Worm (Caenorhabditis elegans) whole organism, young adult: ENCODE measurements around the gene Y116A8C.44.
"Not testable (repeated sequence)": the region's sequence is repeated elsewhere in the genome, so short reads cannot be mapped to it uniquely, and the experiment has no call there.

Experiments used
- F23B12.7 ChIP-seq: sonication (generic microtip); optimal IDR thresholded peaks from 2 replicates; lab custom pipeline; 2017; ENCODE audit warnings: missing genetic modification characterization, mild to moderate bottlenecking, missing compliant biosample characterization, antibody characterized with exemption, moderate library complexity; ENCODE audit not compliant: insufficient read depth
- F39B2.1 ChIP-seq: fragments of 200-800 bp; sonication (Bioruptor generic); IDR thresholded peaks from 2 replicates; pipeline ENCODE4 v1.3.6; 2022; ENCODE audit warnings: missing genetic modification reagents, missing genetic modification characterization, missing compliant biosample characterization
- K12H6.12 ChIP-seq: fragments of 200-800 bp; sonication (Bioruptor generic); optimal IDR thresholded peaks from 2 replicates; lab custom pipeline; 2018; ENCODE audit warnings: mild to moderate bottlenecking, missing genetic modification characterization, missing compliant biosample characterization
- Y53G8AR.9 ChIP-seq: fragments of 200-800 bp; sonication (Bioruptor generic); conservative IDR thresholded peaks from 2 replicates; pipeline ENCODE4 v1.3.6; 2022; ENCODE audit warnings: missing genetic modification reagents, missing genetic modification characterization, missing compliant biosample characterization
- Y95B8A.8 ChIP-seq: fragments of 200-800 bp; sonication (Bioruptor generic); IDR thresholded peaks from 2 replicates; pipeline ENCODE4 v1.3.6; 2022; ENCODE audit warnings: missing genetic modification reagents, missing genetic modification characterization, missing compliant biosample characterization
- ama-1 ChIP-seq, 3 experiments: fragments of 150-350 bp in 1 of 3; sonication (generic microtip) in 2 of 3; optimal IDR thresholded peaks; 2 replicates each; lab custom pipeline; 2014 to 2018; ENCODE audit warnings: missing biosample characterization in 2 of 3, missing genetic modification characterization in 2 of 3, missing genetic modification reagents in 2 of 3
- aptf-3 ChIP-seq: fragments of 200-800 bp; sonication (Bioruptor generic); IDR thresholded peaks from 2 replicates; pipeline ENCODE4 v1.3.6; 2022; ENCODE audit warnings: missing genetic modification characterization, missing compliant biosample characterization
- attf-6 ChIP-seq: fragments of 200-800 bp; sonication (Bioruptor generic); IDR thresholded peaks from 2 replicates; pipeline ENCODE4 v1.3.6; 2022; ENCODE audit warnings: missing genetic modification reagents, missing genetic modification characterization, missing compliant biosample characterization
- ceh-100 ChIP-seq: fragments of 200-800 bp; sonication (Bioruptor generic); IDR thresholded peaks from 2 replicates; pipeline ENCODE4 v1.3.6; 2022; ENCODE audit warnings: missing genetic modification reagents, missing genetic modification characterization, missing compliant biosample characterization
- dpl-1 ChIP-seq: fragments of 150-350 bp; optimal IDR thresholded peaks from 2 replicates; lab custom pipeline; 2014; ENCODE audit warnings: missing biosample characterization, missing genetic modification reagents, missing genetic modification characterization
- egl-18 ChIP-seq: fragments of 200-800 bp; sonication (Bioruptor generic); IDR thresholded peaks from 2 replicates; pipeline ENCODE4 v1.3.6; 2022; ENCODE audit warnings: missing genetic modification reagents, missing genetic modification characterization, missing compliant biosample characterization
- ekl-4 ChIP-seq: fragments of 200-800 bp; sonication (Bioruptor generic); IDR thresholded peaks from 2 replicates; pipeline ENCODE4 v1.3.6; 2022; ENCODE audit warnings: missing genetic modification reagents, missing genetic modification characterization, missing compliant biosample characterization
- hsf-1 ChIP-seq: fragments of 200-800 bp; sonication (Bioruptor generic); IDR thresholded peaks from 2 replicates; pipeline ENCODE4 v1.3.6; 2022; ENCODE audit warnings: missing genetic modification reagents, missing genetic modification characterization, missing compliant biosample characterization
- let-607 ChIP-seq, 2 experiments: fragments of 200-800 bp in 1 of 2; sonication (Bioruptor generic) in 1 of 2; sonication (generic microtip) in 1 of 2; optimal IDR thresholded peaks; 2 replicates each; lab custom pipeline; 2016 to 2018; ENCODE audit warnings: mild to moderate bottlenecking in 2 of 2, missing compliant biosample characterization in 2 of 2, missing genetic modification characterization in 2 of 2, moderate library complexity in 2 of 2, missing genotype in 1 of 2
- lin-35 ChIP-seq, 3 experiments: fragments of 150-350 bp in 2 of 3; sonication (generic microtip) in 1 of 3; optimal IDR thresholded peaks; 2 replicates each; lab custom pipeline; 2014 to 2018; ENCODE audit warnings: missing biosample characterization in 3 of 3, missing genetic modification characterization in 3 of 3, missing genetic modification reagents in 3 of 3
- mcd-1 ChIP-seq: fragments of 200-800 bp; sonication (Bioruptor generic); IDR thresholded peaks from 2 replicates; pipeline ENCODE4 v1.3.6; 2022; ENCODE audit warnings: missing genetic modification reagents, missing genetic modification characterization, missing compliant biosample characterization
- mxl-1 ChIP-seq: sonication (generic microtip); optimal IDR thresholded peaks from 2 replicates; lab custom pipeline; 2016; ENCODE audit warnings: missing genetic modification characterization, missing compliant biosample characterization
- nhr-120 ChIP-seq: fragments of 200-800 bp; sonication (Bioruptor generic); IDR thresholded peaks from 2 replicates; pipeline ENCODE4 v1.3.6; 2022; ENCODE audit warnings: missing genetic modification characterization, missing compliant biosample characterization
- pbrm-1 ChIP-seq: fragments of 200-800 bp; sonication (Bioruptor generic); IDR thresholded peaks from 2 replicates; pipeline ENCODE4 v1.3.6; 2022; ENCODE audit warnings: missing genetic modification reagents, missing genetic modification characterization, missing compliant biosample characterization
- rec-8 ChIP-seq, 2 experiments: sonication (generic microtip); optimal IDR thresholded peaks; 2 replicates each; lab custom pipeline; 2016; ENCODE audit warnings: mild to moderate bottlenecking in 2 of 2, missing genetic modification characterization in 2 of 2, missing genetic modification reagents in 2 of 2, missing genotype in 2 of 2, missing biosample characterization in 1 of 2, missing compliant biosample characterization in 1 of 2, moderate library complexity in 1 of 2
- sdz-38 ChIP-seq: sonication (generic microtip); optimal IDR thresholded peaks from 2 replicates; lab custom pipeline; 2016; ENCODE audit warnings: missing genotype, missing genetic modification characterization, missing compliant biosample characterization
- snpc-3.4 ChIP-seq: sonication (generic microtip); optimal IDR thresholded peaks from 2 replicates; lab custom pipeline; 2017; ENCODE audit warnings: missing genetic modification characterization, mild to moderate bottlenecking, missing compliant biosample characterization, antibody characterized with exemption, moderate library complexity, missing genotype, missing genetic modification reagents
- snpc-4 ChIP-seq, 5 experiments: fragments of 150-350 bp in 1 of 5; sonication (generic microtip) in 4 of 5; optimal IDR thresholded peaks; 2 replicates each; lab custom pipeline; 2014 to 2018; ENCODE audit warnings: missing genetic modification characterization in 5 of 5, missing biosample characterization in 3 of 5, antibody characterized with exemption in 2 of 5, mild to moderate bottlenecking in 2 of 5, missing compliant biosample characterization in 2 of 5, missing genotype in 2 of 5, moderate library complexity in 2 of 5, missing genetic modification reagents in 1 of 5
- ztf-25 ChIP-seq: fragments of 200-800 bp; sonication (Bioruptor generic); IDR thresholded peaks from 2 replicates; pipeline ENCODE4 v1.3.6; 2022; ENCODE audit warnings: missing genetic modification reagents, missing genetic modification characterization, missing compliant biosample characterization

Y116A8C.44 gene

ce11 chrIV:17084317-17084716 lies 26.4 kb upstream of the Y116A8C.44 start:
- TF ChIP-seq ceh-100 (GFP tag; lab: Robert Waterston, UW) (peak; percentile 69; the same call in 1 of the 2 replicates), attf-6 (GFP tag; lab: Robert Waterston, UW) (peak; percentile 40; the same call in 1 of the 2 replicates), snpc-4 (GFP tag; optimal IDR thresholded peaks at IDR 0.05; lab: Kevin White, UChicago) (no peak), snpc-4 (tag; optimal IDR thresholded peaks at IDR 0.05; lab: Kevin White, UChicago) (peak in 3 of 4 experiments; percentile 22 to 74 (median 30)), mcd-1 (peak; percentile 47; the same call in 1 of the 2 replicates), nhr-120 (no peak)

DNA sequence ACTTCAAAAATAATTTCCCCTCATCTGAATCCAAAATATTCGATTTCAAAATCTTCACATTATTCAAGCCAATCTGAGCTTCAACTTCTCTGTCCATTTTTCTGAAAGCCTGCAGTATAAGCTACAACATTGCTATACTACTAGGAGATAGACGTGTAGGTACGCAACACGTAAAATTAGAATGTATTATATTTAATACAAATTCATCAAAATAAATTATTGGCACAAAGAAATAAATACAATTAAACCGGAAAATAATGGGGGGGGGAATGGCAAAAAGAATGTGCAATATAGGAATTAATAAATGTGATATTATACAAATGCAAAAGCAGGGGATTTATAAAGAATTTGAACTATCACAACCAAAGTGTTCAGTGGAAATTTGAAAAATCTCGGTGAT lies 20.7 kb upstream of the Y116A8C.44 start, which contains the start of gene Y116A8C.25:
Y116A8C.25 (minus strand) TSS at position 101 of the 400 bp plus-strand sequence.
- TF ChIP-seq attf-6 (GFP tag; lab: Robert Waterston, UW), result 0 out of 2 replicates have a peak, but pooled peaks have one; percentile 24
- no peak for TF ChIP-seq let-607 (tag; optimal IDR thresholded peaks at IDR 0.05; lab: Kevin White, UChicago)
- no peak for TF ChIP-seq snpc-4 (GFP tag; optimal IDR thresholded peaks at IDR 0.05; lab: Kevin White, UChicago)
- TF ChIP-seq snpc-4 (tag; optimal IDR thresholded peaks at IDR 0.05; lab: Kevin White, UChicago), result peak in 1 of 4 experiments; percentile 15

- TF ChIP-seq hsf-1 (GFP tag; lab: Robert Waterston, UW) (peak; percentile 96), attf-6 (GFP tag; lab: Robert Waterston, UW) (peak; percentile 31; the same call in 1 of the 2 replicates)
These were observed 18.1 kb upstream of the Y116A8C.44 start for ce11 chrIV:17076000-17076399.

DNA sequence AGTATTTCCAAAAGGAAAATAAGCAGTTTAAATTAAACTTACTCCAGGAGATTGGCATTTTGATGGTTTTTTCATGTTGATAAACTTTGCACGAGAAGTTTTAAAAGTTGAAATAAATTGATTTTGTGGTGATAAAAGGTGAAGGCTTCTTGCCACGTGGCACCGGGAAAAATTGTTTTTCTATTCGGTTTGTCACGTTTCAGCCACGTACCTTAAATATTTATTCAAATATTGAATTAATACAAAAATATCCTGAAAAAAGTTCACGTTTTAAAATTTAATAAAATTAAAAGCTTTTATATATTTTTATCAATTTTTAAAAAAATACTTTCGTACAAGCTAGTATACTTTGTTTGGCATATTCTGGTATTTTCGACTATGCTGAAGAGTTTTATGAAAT lies 12.9 kb upstream of the Y116A8C.44 start, which contains the start of gene Y116A8C.24:
Y116A8C.24 (minus strand) TSS at position 101 of the 400 bp plus-strand sequence.
- not testable (repeated sequence) for TF ChIP-seq egl-18; ama-1 (optimal IDR thresholded peaks at IDR 0.05; lab: Kevin White, UChicago); ama-1 (GFP tag; optimal IDR thresholded peaks at IDR 0.05; lab: Kevin White, UChicago); Y53G8AR.9 (GFP tag; lab: Robert Waterston, UW)

- TF ChIP-seq ekl-4; aptf-3 (GFP tag; lab: Robert Waterston, UW); lin-35 (GFP tag; optimal IDR thresholded peaks at IDR 0.05; lab: Kevin White, UChicago): not testable (repeated sequence)
These were observed 7.0 kb upstream of the Y116A8C.44 start, which contains the start of gene Y116A8C.465 for ce11 chrIV:17064937-17065336. Gene Y116A8C.465 (plus strand): TSS chrIV:17065237.

DNA sequence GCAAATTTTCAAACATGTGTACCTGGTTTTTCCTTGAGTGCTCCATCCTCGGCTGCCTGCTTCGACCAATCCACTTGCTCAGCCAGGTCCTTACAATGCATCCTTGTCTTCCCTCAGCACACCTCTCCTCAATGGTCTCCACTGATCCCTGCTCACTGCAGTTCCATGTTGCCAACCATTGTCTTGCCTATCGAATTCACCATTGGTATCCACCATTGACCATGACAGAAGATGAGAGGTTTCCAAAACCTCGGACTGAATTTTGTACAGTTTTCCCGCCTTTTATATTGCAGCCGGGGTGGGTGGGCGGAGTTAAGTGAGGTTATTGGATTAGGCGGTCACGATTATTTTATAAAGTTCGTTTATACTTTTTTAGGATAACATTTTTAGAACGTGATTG lies 5.8 kb upstream of the Y116A8C.44 start, which contains the start of gene Y116A8C.467:
Y116A8C.467 (minus strand) TSS at position 101 of the 400 bp plus-strand sequence.
- not testable (repeated sequence) for TF ChIP-seq rec-8 (tag; optimal IDR thresholded peaks at IDR 0.05; lab: Kevin White, UChicago); ztf-25 (GFP tag; lab: Robert Waterston, UW); nhr-120

- TF ChIP-seq pbrm-1 (GFP tag; lab: Robert Waterston, UW), result peak; percentile 58; the same call in 1 of the 2 replicates
- TF ChIP-seq snpc-4 (GFP tag; optimal IDR thresholded peaks at IDR 0.05; lab: Kevin White, UChicago), result peak; percentile 37
- peak in 3 of 4 experiments; percentile 68 to 95 (median 85) for TF ChIP-seq snpc-4 (tag; optimal IDR thresholded peaks at IDR 0.05; lab: Kevin White, UChicago)
- TF ChIP-seq attf-6 (GFP tag; lab: Robert Waterston, UW), result peak; percentile 91
These were observed 669 bp upstream of the Y116A8C.44 start for ce11 chrIV:17058489-17059121.

- TF ChIP-seq Y95B8A.8 (GFP tag; lab: Robert Waterston, UW) (no peak), K12H6.12 (tag; lab: Kevin White, UChicago) (no peak), mxl-1 (no peak), ekl-4 (no peak), F39B2.1 (GFP tag; lab: Robert Waterston, UW) (no peak), sdz-38 (tag; lab: Kevin White, UChicago) (no peak), rec-8 (tag; optimal IDR thresholded peaks at IDR 0.05; lab: Kevin White, UChicago) (no peak), snpc-3.4 (no peak), dpl-1 (GFP tag; lab: Kevin White, UChicago) (no peak), F23B12.7 (tag; lab: Kevin White, UChicago) (no peak), nhr-120 (no peak)
These were observed 4.7 kb downstream of the Y116A8C.44 start, which contains the start of gene Y116A8C.23 for ce11 chrIV:17053261-17053660. Gene Y116A8C.23 (plus strand): TSS chrIV:17053561.
